Fruit fly (Drosophila melanogaster): ENCODE measurements around the gene betaggt-I.

The betaggt-I gene

dm6 chr2L:4981278-4981966 is 36.0 kb downstream of the betaggt-I start, which contains the start of the genes CG8892 and CG34126 (continued):
- TF ChIP-seq CG2129 (GFP tag; IDR thresholded peaks at IDR 0.05; ENCODE audit: partially characterized antibody) = no peak
- peak; percentile 94 for TF ChIP-seq unpg (GFP tag; optimal IDR thresholded peaks at IDR 0.05)
- no peak for TF ChIP-seq nau (GFP tag; optimal IDR thresholded peaks at IDR 0.05)
- TF ChIP-seq CG2875 (GFP tag; optimal IDR thresholded peaks at IDR 0.05) = peak; percentile 91
- TF ChIP-seq kni (GFP tag; optimal IDR thresholded peaks at IDR 0.05) = peak; percentile 98
- TF ChIP-seq D (optimal IDR thresholded peaks at IDR 0.05) = no peak
- peak; percentile 97 for TF ChIP-seq D (GFP tag; optimal IDR thresholded peaks at IDR 0.05)
- peak; percentile 98 for TF ChIP-seq CG10209 (GFP tag; optimal IDR thresholded peaks at IDR 0.05)
- TF ChIP-seq prd (optimal IDR thresholded peaks at IDR 0.05) = no peak
- peak; percentile 98 for TF ChIP-seq prd (GFP tag; IDR thresholded peaks at IDR 0.05)
- peak; percentile 89 for TF ChIP-seq stwl (tag; optimal IDR thresholded peaks at IDR 0.05)
- TF ChIP-seq grn (GFP tag; optimal IDR thresholded peaks at IDR 0.05) = peak; percentile 86
- TF ChIP-seq CG34376 (GFP tag; optimal IDR thresholded peaks at IDR 0.05) = peak; percentile 97
- TF ChIP-seq Oaz (GFP tag; IDR thresholded peaks at IDR 0.05) = peak; percentile 90
- TF ChIP-seq CG14050 (GFP tag; IDR thresholded peaks at IDR 0.05) = peak; percentile 89
- TF ChIP-seq H2.0 (GFP tag; IDR thresholded peaks at IDR 0.05) = peak; percentile 92
- TF ChIP-seq chm (GFP tag; IDR thresholded peaks at IDR 0.05) = peak; percentile 92
- peak; percentile 97 for TF ChIP-seq tx (GFP tag; optimal IDR thresholded peaks at IDR 0.05)
- peak; percentile 88 for TF ChIP-seq Taf1 (GFP tag; IDR thresholded peaks at IDR 0.05)
- TF ChIP-seq CG12744 (GFP tag; optimal IDR thresholded peaks at IDR 0.05) = peak; percentile 87
- peak; percentile 90 for TF ChIP-seq sd (tag; optimal IDR thresholded peaks at IDR 0.05)
- peak; percentile 94 for TF ChIP-seq CG10147 (GFP tag; optimal IDR thresholded peaks at IDR 0.05)
- TF ChIP-seq trem (tag; optimal IDR thresholded peaks at IDR 0.05) = peak; percentile 93
- TF ChIP-seq toy (GFP tag; IDR thresholded peaks at IDR 0.05) = peak; percentile 93
- peak; percentile 97 for TF ChIP-seq CG9727 (GFP tag; optimal IDR thresholded peaks at IDR 0.05)
- TF ChIP-seq CG10366 (GFP tag; IDR thresholded peaks at IDR 0.05) = peak; percentile 94
- no peak for TF ChIP-seq hbn (GFP tag; IDR thresholded peaks at IDR 0.05; ENCODE audit: partially characterized antibody)
- peak; percentile 98 for TF ChIP-seq CG4820 (GFP tag; optimal IDR thresholded peaks at IDR 0.05)
- TF ChIP-seq Opbp (GFP tag; IDR thresholded peaks at IDR 0.05; ENCODE audit: partially characterized antibody) = 0 out of 3 replicates have a peak, but pooled peaks have one; percentile 28
- peak; percentile 87 for TF ChIP-seq Mes4 (GFP tag; optimal IDR thresholded peaks at IDR 0.05)
- TF ChIP-seq ato (GFP tag; IDR thresholded peaks at IDR 0.05; ENCODE audit: partially characterized antibody) = no peak
- peak; percentile 94 for TF ChIP-seq Sox102F (GFP tag; optimal IDR thresholded peaks at IDR 0.05)
- peak; percentile 91 for TF ChIP-seq en (GFP tag; optimal IDR thresholded peaks at IDR 0.05)
- peak; percentile 99 for TF ChIP-seq CG12659 (GFP tag; optimal IDR thresholded peaks at IDR 0.05)
- TF ChIP-seq NfI (GFP tag; optimal IDR thresholded peaks at IDR 0.05) = peak; percentile 98
- TF ChIP-seq HLHmδ (GFP tag; optimal IDR thresholded peaks at IDR 0.05) = no peak
- TF ChIP-seq Lhr (GFP tag; optimal IDR thresholded peaks at IDR 0.05) = peak; percentile 89
- 0 out of 2 replicates have a peak, but pooled peaks have one; percentile 25 for TF ChIP-seq nerfin-2 (GFP tag; IDR thresholded peaks at IDR 0.05; ENCODE audit: partially characterized antibody)
- no peak for TF ChIP-seq hb (GFP tag; IDR thresholded peaks at IDR 0.05; ENCODE audit: partially characterized antibody)
- peak; percentile 96 for TF ChIP-seq CG12104 (GFP tag; optimal IDR thresholded peaks at IDR 0.05)
- peak; percentile 85 for TF ChIP-seq CG7271 (tag; optimal IDR thresholded peaks at IDR 0.05)
- peak; percentile 98 for TF ChIP-seq CG13424 (tag; optimal IDR thresholded peaks at IDR 0.05)
- peak; percentile 87 for TF ChIP-seq salm (tag; optimal IDR thresholded peaks at IDR 0.05)
- TF ChIP-seq aop (GFP tag; IDR thresholded peaks at IDR 0.05) = peak; percentile 72; the same call in 1 of the 2 replicates
- TF ChIP-seq CG8924 (tag; optimal IDR thresholded peaks at IDR 0.05) = peak; percentile 97
- peak; percentile 94 for TF ChIP-seq Atf-2 (GFP tag; optimal IDR thresholded peaks at IDR 0.05)
- TF ChIP-seq Sin3A (optimal IDR thresholded peaks at IDR 0.05) = peak; percentile 99
- peak; percentile 94 for TF ChIP-seq cwo (GFP tag; optimal IDR thresholded peaks at IDR 0.05)
- TF ChIP-seq CG2678 (tag; optimal IDR thresholded peaks at IDR 0.05) = peak; percentile 97

All from whole organism, embryonic.